Worm (Caenorhabditis elegans): ENCODE data around the gene F28A12.3.

Gene F28A12.3

DNA sequence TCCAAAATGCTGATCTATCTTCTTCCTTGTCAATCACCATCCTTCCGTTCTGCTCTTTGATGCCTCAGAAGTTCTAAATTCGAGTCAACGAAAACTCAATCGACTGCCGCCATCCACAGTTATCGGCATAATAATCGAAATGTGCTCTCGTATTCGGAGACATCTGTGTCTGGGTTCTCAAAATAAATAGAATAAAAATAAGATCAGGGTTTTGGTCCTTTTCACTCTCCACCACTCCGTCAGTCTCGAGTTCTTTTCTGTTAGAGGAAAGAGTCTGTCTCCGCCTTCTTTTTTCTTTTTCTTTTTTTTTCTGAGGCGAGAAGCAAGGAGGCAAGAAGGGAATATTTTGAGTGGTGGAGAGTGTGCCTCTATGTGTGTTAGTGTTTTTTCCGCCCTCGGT is 17.4 kb downstream of the F28A12.3 start, which contains the start of gene F41E6.17:
TSS of gene F41E6.17 (plus strand) at position 348 of the 400 bp plus-strand sequence.
- TF ChIP-seq egl-27 (tag; optimal IDR thresholded peaks at IDR 0.05): no peak
- peak; percentile 15 for TF ChIP-seq hlh-30 (tag; optimal IDR thresholded peaks at IDR 0.05; ENCODE audit: insufficient read depth)

DNA sequence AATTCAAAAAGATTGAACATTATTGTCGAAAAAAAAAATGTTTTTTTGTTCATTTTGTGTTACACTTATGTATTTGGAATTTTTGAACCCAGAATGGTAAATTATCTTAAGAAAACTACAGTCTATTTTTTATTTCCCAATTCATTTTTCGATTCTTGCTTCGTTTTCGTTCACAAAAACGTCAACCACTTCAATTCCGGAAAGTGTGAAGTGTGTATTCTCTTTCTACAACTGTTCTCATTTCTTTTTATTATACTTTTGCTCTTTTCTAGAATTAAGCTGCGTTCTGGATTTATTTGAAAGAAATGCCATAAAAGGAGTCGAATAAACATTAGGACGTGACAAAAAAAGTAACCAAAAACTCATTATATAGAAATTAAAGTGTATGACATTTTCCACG is 18.9 kb downstream of the F28A12.3 start, which contains the start of gene F41E6.1:
TSS of gene F41E6.1 (plus strand) at position 301 of the 400 bp plus-strand sequence.
- TF ChIP-seq nhr-11 (tag; optimal IDR thresholded peaks at IDR 0.05) (no peak), madf-5 (GFP tag; IDR thresholded peaks at IDR 0.05) (no peak), mdt-29 (GFP tag; IDR thresholded peaks at IDR 0.05) (no peak), ceh-82 (tag; optimal IDR thresholded peaks at IDR 0.05) (no peak)

DNA sequence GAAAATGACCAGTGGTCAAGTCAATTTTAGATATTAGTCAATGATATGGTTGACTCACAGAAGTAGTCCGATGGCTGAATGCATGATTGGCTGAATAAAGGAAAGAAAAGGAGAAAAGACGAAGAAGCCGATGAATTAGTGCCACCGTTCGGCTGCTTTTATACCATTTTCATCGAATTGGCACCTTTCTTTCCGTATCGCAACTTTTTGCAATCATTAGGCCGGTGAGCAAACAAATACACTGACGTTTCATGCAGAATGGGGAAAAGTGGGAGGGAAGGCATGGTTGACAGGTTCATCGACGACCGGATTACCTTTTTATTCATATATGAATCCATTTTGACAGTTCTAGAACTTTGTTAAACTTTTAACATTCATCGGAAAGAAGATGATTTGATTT is 20.0 kb downstream of the F28A12.3 start, which contains the start of gene idpc-2:
TSS of gene idpc-2 (minus strand) at position 101 of the 400 bp plus-strand sequence.
- TF ChIP-seq nhr-41 (GFP tag; IDR thresholded peaks at IDR 0.05) (no peak), aly-2 (tag; optimal IDR thresholded peaks at IDR 0.05) (no peak)

DNA sequence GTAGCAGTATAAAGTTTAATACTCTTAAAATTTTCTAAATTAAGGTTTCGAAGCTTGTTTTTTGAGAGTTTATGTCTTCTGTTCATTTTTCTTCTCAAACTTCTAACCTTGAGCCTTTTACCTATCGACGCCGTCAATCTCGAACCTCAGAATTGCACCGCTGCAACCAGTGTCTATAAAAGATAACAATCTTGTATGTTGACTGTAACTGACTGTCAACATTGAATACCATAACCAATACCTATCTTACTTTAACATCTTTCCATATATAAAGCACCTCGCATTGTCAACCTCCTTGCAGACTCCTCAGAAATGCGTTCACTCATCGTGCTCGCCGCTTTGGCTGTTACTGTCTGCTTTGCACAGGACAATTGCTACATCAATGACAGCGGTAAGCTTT is 22.4 kb downstream of the F28A12.3 start, which contains the start of gene grd-5:
TSS of gene grd-5 (plus strand) at position 295 of the 400 bp plus-strand sequence.
- peak; percentile 79 for TF ChIP-seq aha-1 (tag)
- TF ChIP-seq ztf-11 (tag; optimal IDR thresholded peaks at IDR 0.05): no peak

DNA sequence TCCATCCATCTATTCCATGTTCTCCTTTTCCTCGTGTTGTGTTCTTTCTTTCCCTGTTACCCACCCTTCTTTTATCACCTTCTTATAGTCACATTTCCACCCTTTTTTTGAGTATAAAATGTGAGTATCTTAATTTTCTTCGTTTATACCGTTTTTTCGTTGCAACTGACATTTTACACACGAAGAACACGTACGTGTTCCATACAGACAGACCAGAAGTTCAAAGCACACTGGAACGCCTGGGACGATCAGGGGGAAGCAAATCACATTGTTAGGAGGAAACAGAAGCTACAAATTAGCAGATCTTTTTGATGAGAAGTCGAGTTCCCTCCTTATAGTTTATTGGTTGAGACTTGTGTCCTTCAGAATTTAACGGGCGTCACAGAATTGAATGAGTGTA is 25.5 kb downstream of the F28A12.3 start:
- TF ChIP-seq hmg-1.1 (GFP tag; IDR thresholded peaks at IDR 0.05) (0 out of 2 replicates have a peak, but pooled peaks have one; percentile 20), tag-97 (GFP tag; IDR thresholded peaks at IDR 0.05) (no peak), ama-1 (optimal IDR thresholded peaks at IDR 0.05) (peak; percentile 68), daf-16 (GFP tag; optimal IDR thresholded peaks at IDR 0.05) (no peak), daf-16 (tag; optimal IDR thresholded peaks at IDR 0.05) (peak; percentile 9), nhr-48 (tag; optimal IDR thresholded peaks at IDR 0.05) (peak; percentile 19), nhr-42 (GFP tag; IDR thresholded peaks at IDR 0.05) (no peak), aha-1 (tag) (peak; percentile 77), ceh-44 (GFP tag; IDR thresholded peaks at IDR 0.05) (0 out of 2 replicates have a peak, but pooled peaks have one; percentile 10), mes-2 (tag; optimal IDR thresholded peaks at IDR 0.05; ENCODE audit: poor library complexity, severe bottlenecking) (peak; percentile 21), ctbp-1 (GFP tag; IDR thresholded peaks at IDR 0.05) (0 out of 2 replicates have a peak, but pooled peaks have one; percentile 7), mep-1 (tag; optimal IDR thresholded peaks at IDR 0.05) (peak; percentile 15), D1046.2 (GFP tag; IDR thresholded peaks at IDR 0.05) (no peak)

DNA sequence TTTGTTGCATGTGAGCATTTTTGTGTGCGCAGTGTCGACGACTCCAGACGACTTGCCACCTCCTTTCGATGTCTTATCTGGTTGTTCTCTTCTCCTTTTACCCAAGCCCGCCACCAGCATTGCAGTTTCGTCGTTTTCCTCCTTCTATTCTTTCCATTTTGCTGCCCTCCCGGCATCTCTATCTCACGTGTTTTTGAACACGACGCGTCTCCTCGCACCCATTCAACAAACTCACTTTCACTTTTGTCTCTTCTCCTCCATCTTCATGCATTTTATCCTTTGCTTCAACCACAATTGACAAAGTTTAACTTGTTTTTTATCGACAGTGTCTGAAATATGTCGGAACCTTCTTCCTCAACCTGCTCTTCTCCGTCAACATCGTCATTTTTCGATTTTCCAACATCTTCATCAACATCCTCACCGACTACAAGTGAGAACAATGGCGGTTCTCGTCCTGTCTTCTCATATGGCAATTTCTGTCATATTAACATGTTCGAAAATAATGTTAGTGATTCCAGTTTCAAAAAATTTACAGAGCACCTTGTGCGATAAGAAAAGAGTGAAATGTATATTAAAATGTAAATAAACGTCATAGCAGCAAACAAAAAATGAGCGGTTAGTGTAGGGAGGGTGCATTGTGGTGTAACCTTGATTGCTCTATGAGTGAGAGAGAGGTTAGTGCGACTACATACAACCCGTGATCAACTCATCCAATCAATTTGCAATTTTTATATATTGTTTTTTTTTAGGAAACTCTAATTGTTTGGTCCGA is 30.3 kb downstream of the F28A12.3 start, which contains the start of gene fip-4:
TSS of gene fip-4 (minus strand) at position 636 of the 772 bp plus-strand sequence.
- TF ChIP-seq hlh-30 (tag; optimal IDR thresholded peaks at IDR 0.05; ENCODE audit: insufficient read depth) (peak; percentile 87), rbr-2 (tag; optimal IDR thresholded peaks at IDR 0.05) (no peak), spr-1 (tag; optimal IDR thresholded peaks at IDR 0.05) (no peak), Y105C5A.15 (GFP tag; IDR thresholded peaks at IDR 0.05) (no peak), nhr-77 (tag; optimal IDR thresholded peaks at IDR 0.05) (peak; percentile 57), arid-1 (GFP tag; conservative IDR thresholded peaks at IDR 0.05) (no peak), R02D3.7 (tag; optimal IDR thresholded peaks at IDR 0.05) (no peak), aly-2 (tag; optimal IDR thresholded peaks at IDR 0.05) (no peak), saeg-2 (GFP tag; IDR thresholded peaks at IDR 0.05) (no peak), ctbp-1 (GFP tag; IDR thresholded peaks at IDR 0.05) (no peak), nhr-111 (GFP tag; optimal IDR thresholded peaks at IDR 0.05) (no peak), hlh-11 (tag; optimal IDR thresholded peaks at IDR 0.05) (peak; percentile 45), dve-1 (tag; optimal IDR thresholded peaks at IDR 0.05; ENCODE audit: insufficient read depth) (peak; percentile 62), cey-2 (tag; optimal IDR thresholded peaks at IDR 0.05; ENCODE audit: borderline replicate concordance, insufficient read depth) (peak; percentile 12), mdl-1 (tag; optimal IDR thresholded peaks at IDR 0.05) (peak in 1 of 2 experiments; percentile 60), nhr-42 (GFP tag; IDR thresholded peaks at IDR 0.05) (no peak), lin-15B (tag; optimal IDR thresholded peaks at IDR 0.05) (no peak), lin-13 (GFP tag; optimal IDR thresholded peaks at IDR 0.05) (no peak), daf-8 (GFP tag; IDR thresholded peaks at IDR 0.05) (no peak), dmd-9 (GFP tag; IDR thresholded peaks at IDR 0.05) (no peak), php-3 (GFP tag; IDR thresholded peaks at IDR 0.05) (no peak), vab-7 (GFP tag; IDR thresholded peaks at IDR 0.05) (no peak)
